Worm (Caenorhabditis elegans) whole organism, mixed stage, embryonic: ENCODE data around the gene ent-2.

Experiments used
- bed-3 ChIP-seq: fragments of 200-800 bp; sonication (Bioruptor generic); optimal IDR thresholded peaks from 3 replicates; lab custom pipeline; 2018; ENCODE audit warnings: mild to moderate bottlenecking, missing genetic modification characterization, moderate library complexity, missing compliant biosample characterization
- ceh-83 ChIP-seq: fragments of 200-800 bp; sonication (Bioruptor generic); optimal IDR thresholded peaks from 2 replicates; lab custom pipeline; 2018; ENCODE audit warnings: mild to moderate bottlenecking, missing genetic modification characterization, missing compliant biosample characterization
- unc-62 ChIP-seq: fragments of 150-350 bp; optimal IDR thresholded peaks from 2 replicates; lab custom pipeline; 2014; ENCODE audit warnings: missing biosample characterization, missing genetic modification reagents, missing genetic modification characterization

DNA sequence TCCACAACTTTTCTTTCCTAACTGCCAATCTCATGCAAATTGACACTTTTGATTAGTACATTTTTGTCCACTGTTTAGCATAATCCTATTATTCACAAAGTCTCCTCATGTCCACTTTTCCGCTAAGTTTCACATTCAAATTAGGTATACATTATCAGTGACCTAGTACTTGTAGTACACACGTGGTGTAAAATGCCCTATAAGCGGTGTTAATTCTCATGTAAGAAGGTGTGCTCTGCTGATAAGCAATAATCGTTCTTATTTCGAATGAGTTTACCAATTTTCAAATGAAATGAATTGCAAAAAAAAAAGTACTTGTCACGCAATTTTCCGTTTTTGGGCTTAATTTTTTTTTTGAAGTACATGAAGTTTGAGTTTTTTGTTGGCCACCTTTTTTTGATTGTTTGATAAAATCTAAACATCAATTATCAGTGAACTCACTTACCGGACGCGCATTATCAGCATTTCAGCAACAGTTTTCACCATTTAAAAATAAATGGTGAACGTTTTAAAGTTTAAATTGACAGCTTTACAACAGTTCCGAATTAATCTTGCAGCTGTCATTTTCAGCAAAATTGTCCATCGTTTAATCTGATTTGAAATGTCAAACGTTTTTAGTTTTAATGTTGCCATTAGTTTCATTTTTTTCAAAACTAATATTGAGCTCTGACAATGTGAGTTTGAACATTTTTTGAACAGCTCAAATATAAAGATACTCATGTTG is 2.0 kb upstream of the ent-2 start:
- TF ChIP-seq bed-3 (GFP tag; lab: Kevin White, UChicago) (no peak), unc-62 (GFP tag; lab: Kevin White, UChicago) (no peak), ceh-83 (no peak)
